Fruit fly (Drosophila melanogaster) whole organism, wandering third instar larva: ENCODE measurements around the gene zld.

ENCODE experiments used
- dmrt93B ChIP-seq: fragments of 200-800 bp; sonication (Bioruptor generic); optimal IDR thresholded peaks from 2 replicates; lab custom pipeline; 2018; ENCODE audit warnings: missing biosample characterization, mild to moderate bottlenecking, missing genetic modification characterization
- h ChIP-seq: fragments of 200-800 bp; sonication (Bioruptor generic); optimal IDR thresholded peaks from 3 replicates; lab custom pipeline; 2016; ENCODE audit warnings: missing biosample characterization, mild to moderate bottlenecking, missing genetic modification characterization
- rgr ChIP-seq: fragments of 200-800 bp; sonication (Bioruptor generic); optimal IDR thresholded peaks from 3 replicates; lab custom pipeline; 2016; ENCODE audit warnings: missing biosample characterization, mild to moderate bottlenecking, missing genetic modification characterization

dm6 chrX:19752344-19752743 is 31.0 kb downstream of the zld start:
- TF ChIP-seq h (no peak), rgr (GFP tag; lab: Kevin White, UChicago) (no peak), dmrt93B (no peak)
